Fruit fly (Drosophila melanogaster): ENCODE data around the gene Ugt302C1.

The Ugt302C1 gene

dm6 chr3R:11175777-11176176 lies 18.9 kb downstream of the Ugt302C1 start:
- TF ChIP-seq CTCF (optimal IDR thresholded peaks at IDR 0.05): no peak
- TF ChIP-seq CG8478 (optimal IDR thresholded peaks at IDR 0.05): no peak

dm6 chr3R:11177579-11177978 lies 20.7 kb downstream of the Ugt302C1 start:
- no peak for TF ChIP-seq CG8478 (optimal IDR thresholded peaks at IDR 0.05)
- no peak for TF ChIP-seq CTCF (optimal IDR thresholded peaks at IDR 0.05)

dm6 chr3R:11178300-11178699 lies 21.4 kb downstream of the Ugt302C1 start:
- TF ChIP-seq CTCF (optimal IDR thresholded peaks at IDR 0.05) (no peak), CG8478 (optimal IDR thresholded peaks at IDR 0.05) (no peak)

- TF ChIP-seq CTCF (optimal IDR thresholded peaks at IDR 0.05): no peak
Observed at dm6 chr3R:11195792-11196191, 38.9 kb downstream of the Ugt302C1 start, which contains the start of gene CG18577. CG18577 (plus strand) TSS chr3R:11196092.

- no peak for TF ChIP-seq CG8478 (optimal IDR thresholded peaks at IDR 0.05)
- no peak for TF ChIP-seq CTCF (optimal IDR thresholded peaks at IDR 0.05)
Observed at dm6 chr3R:11196648-11197388, 39.9 kb downstream of the Ugt302C1 start.

- no peak for TF ChIP-seq CG8478 (optimal IDR thresholded peaks at IDR 0.05)
- TF ChIP-seq CTCF (optimal IDR thresholded peaks at IDR 0.05): no peak
Observed at dm6 chr3R:11197389-11197716, 40.5 kb downstream of the Ugt302C1 start, which contains the start of gene cu. cu (plus strand) TSS chr3R:11197592.

dm6 chr3R:11198062-11198472 lies 41.2 kb downstream of the Ugt302C1 start:
- TF ChIP-seq CTCF (optimal IDR thresholded peaks at IDR 0.05): no peak
- no peak for TF ChIP-seq CG8478 (optimal IDR thresholded peaks at IDR 0.05)

dm6 chr3R:11199227-11199835 lies 42.4 kb downstream of the Ugt302C1 start:
- no peak for TF ChIP-seq CG8478 (optimal IDR thresholded peaks at IDR 0.05)
- TF ChIP-seq CTCF (optimal IDR thresholded peaks at IDR 0.05): no peak

- no peak for TF ChIP-seq CG8478 (optimal IDR thresholded peaks at IDR 0.05)
- TF ChIP-seq CTCF (optimal IDR thresholded peaks at IDR 0.05): no peak
Observed at dm6 chr3R:11200042-11200884, 43.4 kb downstream of the Ugt302C1 start.

dm6 chr3R:11200885-11201421 lies 44.1 kb downstream of the Ugt302C1 start:
- TF ChIP-seq CG8478 (optimal IDR thresholded peaks at IDR 0.05): no peak

dm6 chr3R:11208766-11209331 lies 52.0 kb downstream of the Ugt302C1 start:
- no peak for TF ChIP-seq CTCF (optimal IDR thresholded peaks at IDR 0.05)
- no peak for TF ChIP-seq CG8478 (optimal IDR thresholded peaks at IDR 0.05)
